Worm (Caenorhabditis elegans): ENCODE measurements around the gene F46F3.3.

DNA sequence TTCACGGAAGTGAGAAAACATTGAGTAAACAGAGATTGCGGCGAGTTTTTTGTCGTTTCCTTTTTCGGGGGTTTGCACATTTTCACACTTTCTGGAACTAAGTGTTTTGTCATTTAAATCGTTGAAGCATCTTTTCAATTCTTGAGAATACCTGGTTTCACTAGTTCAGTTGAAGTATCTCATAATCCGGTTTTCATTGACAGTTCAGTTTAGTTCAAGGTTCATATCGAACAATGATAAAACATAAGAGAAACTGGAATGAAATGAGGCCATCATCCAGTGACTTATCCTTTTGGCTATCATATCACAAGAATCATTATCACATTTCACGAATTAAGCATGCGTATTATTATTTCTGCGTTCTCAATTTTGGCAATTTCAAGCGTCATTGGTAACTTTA, at the start of gene F46F3.3:
- TF ChIP-seq nhr-237 (tag; optimal IDR thresholded peaks at IDR 0.05) (no peak), ZK546.5 (tag; optimal IDR thresholded peaks at IDR 0.05) (no peak)
